Fruit fly (Drosophila melanogaster) whole organism, adult: Measurements from ENCODE around the gene Antp.

Experiments
- CG11617 ChIP-seq: fragments of 200-800 bp; sonication (Bioruptor generic); optimal IDR thresholded peaks from 2 replicates; lab custom pipeline; 2017; ENCODE audit warnings: mild to moderate bottlenecking, missing biosample characterization, missing genetic modification reagents, missing genetic modification characterization
- CG14711 ChIP-seq: fragments of 200-800 bp; sonication (Bioruptor generic); optimal IDR thresholded peaks from 2 replicates; lab custom pipeline; 2018; ENCODE audit warnings: missing biosample characterization, mild to moderate bottlenecking, missing genetic modification characterization, moderate library complexity
- CG33017 ChIP-seq: fragments of 200-800 bp; sonication (Bioruptor generic); optimal IDR thresholded peaks from 2 replicates; lab custom pipeline; 2018; ENCODE audit warnings: missing biosample characterization, mild to moderate bottlenecking, missing genetic modification characterization, moderate library complexity
- CG7101 ChIP-seq: fragments of 200-800 bp; sonication (Bioruptor generic); optimal IDR thresholded peaks from 2 replicates; lab custom pipeline; 2018; ENCODE audit warnings: missing biosample characterization, mild to moderate bottlenecking, missing genetic modification characterization, moderate library complexity
- Crg-1 ChIP-seq: fragments of 200-800 bp; sonication (Bioruptor generic); optimal IDR thresholded peaks from 2 replicates; lab custom pipeline; 2016; ENCODE audit warnings: missing biosample characterization, missing genetic modification characterization
- cic ChIP-seq: fragments of 200-800 bp; sonication (Bioruptor generic); optimal IDR thresholded peaks from 2 replicates; lab custom pipeline; 2017; ENCODE audit warnings: missing biosample characterization, mild to moderate bottlenecking, missing genetic modification characterization, moderate library complexity
- cnc ChIP-seq, 2 experiments: fragments of >200 bp; optimal IDR thresholded peaks; 2 replicates each; lab custom pipeline; 2017
- ovo ChIP-seq: fragments of 200-800 bp; sonication (Bioruptor generic); optimal IDR thresholded peaks from 2 replicates; lab custom pipeline; 2016; ENCODE audit warnings: missing biosample characterization, missing genetic modification characterization

DNA sequence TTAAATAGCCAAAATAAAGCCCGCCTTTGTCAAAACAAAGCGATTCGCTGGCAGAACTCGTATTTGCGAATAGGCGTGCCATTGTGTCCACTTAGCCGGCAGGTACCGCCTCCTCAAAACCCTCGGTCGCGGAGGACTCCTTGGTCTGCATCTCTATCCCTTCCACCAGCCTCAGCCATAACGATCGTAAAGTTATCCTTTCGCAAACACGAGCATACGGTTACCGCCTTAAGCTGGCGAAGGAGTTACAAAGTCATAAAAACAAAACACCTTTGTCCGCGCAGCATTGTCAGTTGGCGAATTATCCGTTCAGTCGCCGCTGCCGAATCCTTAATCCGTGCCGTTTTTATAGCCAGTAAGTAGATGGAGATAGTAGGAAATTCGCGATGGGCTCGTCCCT is 130.8 kb downstream of the Antp start:
- TF ChIP-seq ovo (no peak), Crg-1 (GFP tag; lab: Kevin White, UChicago) (no peak), CG7101 (tag; lab: Kevin White, UChicago) (no peak), CG11617 (GFP tag; lab: Kevin White, UChicago) (no peak), CG33017 (tag; lab: Kevin White, UChicago) (no peak), cnc (optimal IDR thresholded peaks at IDR 0.05; lab: Kevin White, UChicago) (no peak), CG14711 (tag; lab: Kevin White, UChicago) (no peak), cic (GFP tag; lab: Kevin White, UChicago) (no peak)
